Fruit fly (Drosophila melanogaster) whole organism, embryonic: ENCODE data around the gene CG9839.

ENCODE experiments used
- Aef1 ChIP-seq: fragments of 200-800 bp; sonication (Bioruptor generic); IDR thresholded peaks from 3 replicates; pipeline ENCODE4 v1.3.6; 2022; ENCODE audit warnings: missing biosample characterization, missing genetic modification characterization
- CG10147 ChIP-seq: fragments of 200-800 bp; sonication (Bioruptor generic); optimal IDR thresholded peaks from 2 replicates; lab custom pipeline; 2019; ENCODE audit warnings: missing biosample characterization, mild to moderate bottlenecking, missing genetic modification characterization, moderate library complexity
- CG10274 ChIP-seq: fragments of 200-800 bp; sonication (Bioruptor generic); optimal IDR thresholded peaks from 3 replicates; lab custom pipeline; 2017; ENCODE audit warnings: missing biosample characterization, mild to moderate bottlenecking, missing genetic modification characterization
- CG12071 ChIP-seq: fragments of 200-800 bp; sonication (Bioruptor generic); optimal IDR thresholded peaks from 3 replicates; lab custom pipeline; 2018; ENCODE audit warnings: missing biosample characterization, mild to moderate bottlenecking, missing genetic modification characterization
- CG1233 ChIP-seq: fragments of 200-800 bp; sonication (Bioruptor generic); optimal IDR thresholded peaks from 4 replicates; lab custom pipeline; 2018; ENCODE audit warnings: missing biosample characterization, mild to moderate bottlenecking, missing genetic modification characterization
- CG14050 ChIP-seq: fragments of 200-800 bp; sonication (Bioruptor generic); IDR thresholded peaks from 3 replicates; pipeline ENCODE4 v1.3.6; 2022; ENCODE audit warnings: missing biosample characterization, missing genetic modification characterization
- CG14441 ChIP-seq: fragments of 200-800 bp; sonication (Bioruptor generic); IDR thresholded peaks from 2 replicates; pipeline ENCODE4 v1.3.6; 2022; ENCODE audit warnings: missing biosample characterization, missing genetic modification characterization
- CG1602 ChIP-seq: fragments of 200-800 bp; sonication (Bioruptor generic); optimal IDR thresholded peaks from 3 replicates; lab custom pipeline; 2016; ENCODE audit warnings: missing biosample characterization, missing genetic modification characterization
- CG16815 ChIP-seq: fragments of 200-800 bp; sonication (Bioruptor generic); optimal IDR thresholded peaks from 3 replicates; lab custom pipeline; 2017; ENCODE audit warnings: missing biosample characterization, mild to moderate bottlenecking, missing genetic modification characterization
- CG17328 ChIP-seq: fragments of 200-800 bp; sonication (Bioruptor generic); IDR thresholded peaks from 2 replicates; pipeline ENCODE4 v1.3.6; 2022; ENCODE audit warnings: missing biosample characterization, missing genetic modification characterization
- CG17612 ChIP-seq: fragments of 200-800 bp; sonication (Bioruptor generic); IDR thresholded peaks from 2 replicates; pipeline ENCODE4 v1.3.6; 2022; ENCODE audit warnings: missing biosample characterization, missing genetic modification characterization
- CG2116 ChIP-seq: fragments of 200-800 bp; sonication (Bioruptor generic); optimal IDR thresholded peaks from 3 replicates; lab custom pipeline; 2018; ENCODE audit warnings: missing biosample characterization, mild to moderate bottlenecking, missing genetic modification characterization
- CG2202 ChIP-seq: fragments of 200-800 bp; sonication (Bioruptor generic); optimal IDR thresholded peaks from 2 replicates; lab custom pipeline; 2018; ENCODE audit warnings: missing biosample characterization, mild to moderate bottlenecking, missing genetic modification characterization
- CG2875 ChIP-seq: fragments of 200-800 bp; sonication (Bioruptor generic); optimal IDR thresholded peaks from 2 replicates; lab custom pipeline; 2017; ENCODE audit warnings: missing biosample characterization, mild to moderate bottlenecking, missing genetic modification characterization, missing genetic modification reagents
- CG31388 ChIP-seq: fragments of 200-800 bp; sonication (Bioruptor generic); optimal IDR thresholded peaks from 2 replicates; lab custom pipeline; 2016; ENCODE audit warnings: missing biosample characterization, missing genetic modification characterization
- CG4282 ChIP-seq: fragments of 200-800 bp; sonication (Bioruptor generic); optimal IDR thresholded peaks from 2 replicates; lab custom pipeline; 2016; ENCODE audit warnings: missing biosample characterization, missing genetic modification characterization
- CG4730 ChIP-seq: fragments of 200-800 bp; sonication (Bioruptor generic); IDR thresholded peaks from 2 replicates; pipeline ENCODE4 v1.3.6; 2022; ENCODE audit warnings: missing biosample characterization, missing genetic modification characterization
- CG6791 ChIP-seq: fragments of 200-800 bp; sonication (Bioruptor generic); IDR thresholded peaks from 3 replicates; pipeline ENCODE4 v1.3.6; 2022; ENCODE audit warnings: missing biosample characterization, missing genetic modification characterization; ENCODE audit not compliant: partially characterized antibody
- Dfd ChIP-seq, 2 experiments: fragments of >200 bp; optimal IDR thresholded peaks; 2 replicates each; lab custom pipeline; 2017; ENCODE audit warnings: missing biosample characterization in 2 of 2, missing genetic modification characterization in 2 of 2
- Doc2 ChIP-seq: fragments of 200-800 bp; sonication (Bioruptor generic); IDR thresholded peaks from 2 replicates; pipeline ENCODE4 v1.3.6; 2022; ENCODE audit warnings: missing biosample characterization, missing genetic modification characterization
- E2f1 ChIP-seq: fragments of 200-800 bp; sonication (Bioruptor generic); IDR thresholded peaks from 2 replicates; pipeline ENCODE4 v1.3.6; 2022; ENCODE audit warnings: missing biosample characterization, missing genetic modification characterization
- Eip74EF ChIP-seq, 2 experiments: fragments of 200-800 bp in 1 of 2; fragments of >200 bp in 1 of 2; sonication (Bioruptor generic) in 1 of 2; optimal IDR thresholded peaks; 2 replicates each; lab custom pipeline; 2017 to 2019; ENCODE audit warnings: missing biosample characterization in 2 of 2, missing genetic modification characterization in 2 of 2, mild to moderate bottlenecking in 1 of 2, moderate library complexity in 1 of 2
- Fer1 ChIP-seq: fragments of 200-800 bp; sonication (Bioruptor generic); optimal IDR thresholded peaks from 2 replicates; lab custom pipeline; 2017; ENCODE audit warnings: missing biosample characterization, mild to moderate bottlenecking, missing genetic modification characterization
- Gsc ChIP-seq: fragments of 200-800 bp; sonication (Bioruptor generic); IDR thresholded peaks from 2 replicates; pipeline ENCODE4 v1.3.6; 2022; ENCODE audit warnings: missing biosample characterization, missing genetic modification characterization
- HLH4C ChIP-seq: fragments of 200-800 bp; sonication (Bioruptor generic); IDR thresholded peaks from 3 replicates; pipeline ENCODE4 v1.3.6; 2022; ENCODE audit warnings: missing biosample characterization, missing genetic modification characterization; ENCODE audit not compliant: partially characterized antibody
- Hand ChIP-seq: fragments of 200-800 bp; sonication (Bioruptor generic); optimal IDR thresholded peaks from 2 replicates; lab custom pipeline; 2017; ENCODE audit warnings: mild to moderate bottlenecking, missing biosample characterization, missing genetic modification reagents, missing genetic modification characterization
- Kr ChIP-seq: fragments of 200-800 bp; sonication (Bioruptor generic); optimal IDR thresholded peaks from 2 replicates; lab custom pipeline; 2017; ENCODE audit warnings: missing biosample characterization, mild to moderate bottlenecking, missing genetic modification characterization
- Lhr ChIP-seq: fragments of 200-800 bp; sonication (Bioruptor generic); optimal IDR thresholded peaks from 3 replicates; lab custom pipeline; 2017; ENCODE audit warnings: mild to moderate bottlenecking, missing biosample characterization, missing genetic modification reagents, missing genetic modification characterization
- MBD-R2 ChIP-seq: fragments of 200-800 bp; sonication (Bioruptor generic); IDR thresholded peaks from 2 replicates; pipeline ENCODE4 v1.3.6; 2022; ENCODE audit warnings: missing biosample characterization, missing genetic modification characterization
- ab ChIP-seq: fragments of 200-800 bp; sonication (Bioruptor generic); optimal IDR thresholded peaks from 2 replicates; lab custom pipeline; 2016; ENCODE audit warnings: missing biosample characterization, missing genetic modification characterization
- amos ChIP-seq: fragments of 200-800 bp; sonication (Bioruptor generic); IDR thresholded peaks from 2 replicates; pipeline ENCODE4 v1.3.6; 2022; ENCODE audit warnings: missing biosample characterization, missing genetic modification characterization; ENCODE audit not compliant: partially characterized antibody
- btn ChIP-seq: fragments of 200-800 bp; sonication (Bioruptor generic); optimal IDR thresholded peaks from 2 replicates; lab custom pipeline; 2016; ENCODE audit warnings: missing biosample characterization, missing genetic modification characterization
- cwo ChIP-seq: fragments of 200-800 bp; sonication (Bioruptor generic); optimal IDR thresholded peaks from 3 replicates; lab custom pipeline; 2017; ENCODE audit warnings: missing biosample characterization, missing genetic modification characterization, mild to moderate bottlenecking, moderate library complexity, missing genetic modification reagents
- dysf ChIP-seq: fragments of 200-800 bp; sonication (Bioruptor generic); IDR thresholded peaks from 3 replicates; pipeline ENCODE4 v1.3.6; 2022; ENCODE audit warnings: missing biosample characterization, missing genetic modification characterization
- exex ChIP-seq: fragments of 200-800 bp; sonication (Bioruptor generic); optimal IDR thresholded peaks from 4 replicates; lab custom pipeline; 2018; ENCODE audit warnings: missing biosample characterization, mild to moderate bottlenecking, missing genetic modification characterization, moderate library complexity
- ftz-f1 ChIP-seq: fragments of 200-800 bp; sonication (Bioruptor generic); optimal IDR thresholded peaks from 2 replicates; lab custom pipeline; 2016; ENCODE audit warnings: missing biosample characterization, missing genetic modification characterization
- hb ChIP-seq: fragments of 200-800 bp; sonication (Bioruptor generic); IDR thresholded peaks from 3 replicates; pipeline ENCODE4 v1.3.6; 2022; ENCODE audit warnings: missing biosample characterization, missing genetic modification characterization; ENCODE audit not compliant: partially characterized antibody
- inv ChIP-seq: fragments of 200-800 bp; sonication (Bioruptor generic); IDR thresholded peaks from 2 replicates; pipeline ENCODE4 v1.3.6; 2022; ENCODE audit warnings: missing biosample characterization, missing genetic modification characterization; ENCODE audit not compliant: partially characterized antibody
- jigr1 ChIP-seq: fragments of 200-800 bp; sonication (Bioruptor generic); IDR thresholded peaks from 3 replicates; pipeline ENCODE4 v1.3.6; 2022; ENCODE audit warnings: missing biosample characterization, missing genetic modification characterization
- lab ChIP-seq: fragments of 200-800 bp; sonication (Bioruptor generic); optimal IDR thresholded peaks from 3 replicates; lab custom pipeline; 2017; ENCODE audit warnings: missing biosample characterization, missing genetic modification characterization, mild to moderate bottlenecking, moderate library complexity, missing genetic modification reagents
- lmd ChIP-seq: fragments of 200-800 bp; sonication (Bioruptor generic); IDR thresholded peaks from 2 replicates; pipeline ENCODE4 v1.3.6; 2022; ENCODE audit warnings: missing biosample characterization, missing genetic modification characterization
- pita ChIP-seq: fragments of 200-800 bp; sonication (Bioruptor generic); optimal IDR thresholded peaks from 2 replicates; lab custom pipeline; 2017; ENCODE audit warnings: missing biosample characterization, mild to moderate bottlenecking, missing genetic modification characterization
- psq ChIP-seq: fragments of 200-800 bp; sonication (Bioruptor generic); optimal IDR thresholded peaks from 2 replicates; lab custom pipeline; 2017; ENCODE audit warnings: missing biosample characterization, missing genetic modification characterization
- pzg ChIP-seq: fragments of 200-800 bp; sonication (Bioruptor generic); optimal IDR thresholded peaks from 3 replicates; lab custom pipeline; 2018; ENCODE audit warnings: missing biosample characterization, mild to moderate bottlenecking, missing genetic modification characterization, moderate library complexity
- scrt ChIP-seq: fragments of 200-800 bp; sonication (Bioruptor generic); optimal IDR thresholded peaks from 2 replicates; lab custom pipeline; 2018; ENCODE audit warnings: missing biosample characterization, mild to moderate bottlenecking, missing genetic modification characterization, moderate library complexity
- slbo ChIP-seq: fragments of 200-800 bp; sonication (Bioruptor generic); IDR thresholded peaks from 2 replicates; pipeline ENCODE4 v1.3.6; 2022; ENCODE audit warnings: missing biosample characterization, missing genetic modification characterization
- stwl ChIP-seq: fragments of 200-800 bp; sonication (Bioruptor generic); optimal IDR thresholded peaks from 3 replicates; lab custom pipeline; 2018; ENCODE audit warnings: missing biosample characterization, mild to moderate bottlenecking, missing genetic modification characterization, moderate library complexity
- tin ChIP-seq: fragments of 200-800 bp; sonication (Bioruptor generic); optimal IDR thresholded peaks from 3 replicates; lab custom pipeline; 2016; ENCODE audit warnings: missing biosample characterization, missing genetic modification characterization
- tio ChIP-seq: fragments of 200-800 bp; sonication (Bioruptor generic); optimal IDR thresholded peaks from 2 replicates; lab custom pipeline; 2017; ENCODE audit warnings: missing biosample characterization, missing genetic modification characterization, inconsistent platforms
- unc-4 ChIP-seq: fragments of 200-800 bp; sonication (Bioruptor generic); IDR thresholded peaks from 2 replicates; pipeline ENCODE4 v1.3.6; 2022; ENCODE audit warnings: missing biosample characterization, missing genetic modification characterization; ENCODE audit not compliant: partially characterized antibody
- z ChIP-seq: fragments of 200-800 bp; sonication (Bioruptor generic); IDR thresholded peaks from 3 replicates; pipeline ENCODE4 v1.3.6; 2022; ENCODE audit warnings: missing biosample characterization, missing genetic modification characterization

Gene CG9839

DNA sequence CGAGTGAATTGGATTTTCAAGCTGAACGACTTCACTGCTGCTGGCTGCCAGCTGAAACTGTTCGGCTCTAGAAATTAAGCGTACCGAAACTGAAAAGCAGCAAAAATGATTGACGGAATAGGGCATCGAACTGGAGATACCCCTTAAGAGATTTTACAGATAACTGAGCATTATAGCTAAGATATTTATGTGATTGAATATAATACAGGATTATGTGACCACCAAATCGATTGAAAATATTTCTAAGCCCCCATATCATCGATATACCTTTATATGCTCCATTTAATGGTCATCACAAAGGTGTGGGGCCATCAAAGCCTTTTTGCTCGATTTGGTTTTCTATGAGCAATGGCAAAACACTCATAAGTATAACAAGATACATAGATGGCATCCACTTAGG, 20.8 kb downstream of the CG9839 start:
- no peak for TF ChIP-seq Gsc (GFP tag; lab: Robert Waterston, UW)
- peak; percentile 25; the same call in 1 of the 2 replicates for TF ChIP-seq MBD-R2 (GFP tag; lab: Robert Waterston, UW)
- peak; percentile 55; the same call in 1 of the 2 replicates for TF ChIP-seq E2f1 (GFP tag; lab: Robert Waterston, UW)
- no peak for TF ChIP-seq ftz-f1 (GFP tag; lab: Kevin White, UChicago)
- peak; percentile 44; the same call in 1 of the 2 replicates for TF ChIP-seq CG17328 (GFP tag; lab: Robert Waterston, UW)
- no peak for TF ChIP-seq pita (GFP tag; lab: Kevin White, UChicago)
- TF ChIP-seq CG4282 (GFP tag; lab: Kevin White, UChicago) = no peak
- TF ChIP-seq CG17612 (GFP tag; lab: Robert Waterston, UW) = no peak
- TF ChIP-seq CG2202 (tag; lab: Kevin White, UChicago) = no peak
- TF ChIP-seq CG1233 (GFP tag; lab: Kevin White, UChicago) = peak; percentile 11
- TF ChIP-seq CG31388 (GFP tag; lab: Kevin White, UChicago) = no peak
- no peak for TF ChIP-seq ab
- TF ChIP-seq exex = no peak
- TF ChIP-seq Lhr = no peak
- TF ChIP-seq Doc2 (GFP tag; lab: Robert Waterston, UW) = no peak
- TF ChIP-seq CG10147 (GFP tag; lab: Kevin White, UChicago) = no peak
- TF ChIP-seq CG6791 = no peak
- TF ChIP-seq CG10274 (GFP tag; lab: Kevin White, UChicago) = no peak
- no peak for TF ChIP-seq jigr1 (GFP tag; lab: Robert Waterston, UW)
- TF ChIP-seq lab (GFP tag; lab: Kevin White, UChicago) = no peak
- peak; percentile 44; the same call in 1 of the 3 replicates for TF ChIP-seq CG14050 (GFP tag; lab: Robert Waterston, UW)
- peak; percentile 23 for TF ChIP-seq CG1602 (GFP tag; lab: Kevin White, UChicago)
- no peak for TF ChIP-seq hb (GFP tag; lab: Robert Waterston, UW)
- no peak for TF ChIP-seq Aef1 (GFP tag; lab: Robert Waterston, UW)
- TF ChIP-seq Hand (GFP tag; lab: Kevin White, UChicago) = no peak
- TF ChIP-seq slbo (GFP tag; lab: Robert Waterston, UW) = peak; percentile 78
- TF ChIP-seq CG2875 (GFP tag; lab: Kevin White, UChicago) = no peak
- no peak for TF ChIP-seq unc-4 (GFP tag; lab: Robert Waterston, UW)
- TF ChIP-seq CG12071 (GFP tag; lab: Kevin White, UChicago) = peak; percentile 49
- no peak for TF ChIP-seq pzg (GFP tag; lab: Kevin White, UChicago)
- peak; percentile 23 for TF ChIP-seq btn
- peak; percentile 38 for TF ChIP-seq CG16815 (GFP tag; lab: Kevin White, UChicago)
- TF ChIP-seq z = no peak
- no peak for TF ChIP-seq Kr (GFP tag; lab: Kevin White, UChicago)
- no peak for TF ChIP-seq Dfd (GFP tag; optimal IDR thresholded peaks at IDR 0.05; lab: Kevin White, UChicago)
- TF ChIP-seq dysf (GFP tag; lab: Robert Waterston, UW) = peak; percentile 80
- TF ChIP-seq cwo = no peak
- peak; percentile 30 for TF ChIP-seq tin (GFP tag; lab: Kevin White, UChicago)
- no peak for TF ChIP-seq inv
- peak; percentile 15 for TF ChIP-seq CG2116 (GFP tag; lab: Kevin White, UChicago)
- TF ChIP-seq HLH4C (GFP tag; lab: Robert Waterston, UW) = no peak
- TF ChIP-seq lmd (GFP tag; lab: Robert Waterston, UW) = peak; percentile 67
- no peak for TF ChIP-seq scrt
- peak; percentile 37; the same call in 1 of the 2 replicates for TF ChIP-seq CG4730
- no peak for TF ChIP-seq amos (GFP tag; lab: Robert Waterston, UW)
- no peak for TF ChIP-seq Eip74EF (GFP tag; optimal IDR thresholded peaks at IDR 0.05; lab: Kevin White, UChicago)
- TF ChIP-seq psq (GFP tag; lab: Kevin White, UChicago) = no peak
- no peak for TF ChIP-seq Fer1 (GFP tag; lab: Kevin White, UChicago)
- peak; percentile 68 for TF ChIP-seq CG14441 (GFP tag; lab: Robert Waterston, UW)
- no peak for TF ChIP-seq stwl (tag; lab: Kevin White, UChicago)
- peak; percentile 29 for TF ChIP-seq tio (GFP tag; lab: Kevin White, UChicago)
